Worm (Caenorhabditis elegans) whole organism, L4 larva: ENCODE data around the gene rib-2.
A peak's percentile ranks its signal among the peaks of the same experiment; 100 is the strongest.

Source experiments
- F10B5.3 ChIP-seq: sonication (generic microtip); optimal IDR thresholded peaks from 2 replicates; lab custom pipeline; 2016; ENCODE audit warnings: mild to moderate bottlenecking, missing genetic modification characterization, missing compliant biosample characterization
- F37D6.2 ChIP-seq: sonication (generic microtip); optimal IDR thresholded peaks from 2 replicates; lab custom pipeline; 2016; ENCODE audit warnings: mild to moderate bottlenecking, missing genetic modification characterization, missing compliant biosample characterization
- F44E2.7 ChIP-seq: fragments of 200-800 bp; sonication (Bioruptor generic); IDR thresholded peaks from 2 replicates; pipeline ENCODE4 v2.1.2; 2022; ENCODE audit warnings: missing genetic modification characterization, missing compliant biosample characterization
- F49E8.2 ChIP-seq: sonication (generic microtip); optimal IDR thresholded peaks from 2 replicates; lab custom pipeline; 2016; ENCODE audit warnings: missing compliant biosample characterization, mild to moderate bottlenecking, missing genetic modification characterization, borderline replicate concordance
- R02D3.7 ChIP-seq: fragments of 150-350 bp; sonication (generic microtip); optimal IDR thresholded peaks from 3 replicates; lab custom pipeline; 2014; ENCODE audit warnings: missing biosample characterization, missing genetic modification characterization
- Y105C5A.15 ChIP-seq: fragments of 200-800 bp; sonication (Bioruptor generic); IDR thresholded peaks from 2 replicates; pipeline ENCODE4 v1.3.6; 2022; ENCODE audit warnings: missing genetic modification characterization, missing compliant biosample characterization
- Y48G9A.11 ChIP-seq: fragments of 200-800 bp; sonication (Bioruptor generic); IDR thresholded peaks from 2 replicates; pipeline ENCODE4 v1.3.6; 2022; ENCODE audit warnings: missing genetic modification reagents, missing genetic modification characterization, missing compliant biosample characterization
- Y75B8A.6 ChIP-seq: fragments of 200-800 bp; sonication (Bioruptor generic); IDR thresholded peaks from 2 replicates; pipeline ENCODE4 v1.3.6; 2022; ENCODE audit warnings: missing genetic modification reagents, missing genetic modification characterization, missing compliant biosample characterization
- ZK337.2 ChIP-seq: fragments of 200-800 bp; sonication (Bioruptor generic); IDR thresholded peaks from 2 replicates; pipeline ENCODE4 v1.3.6; 2022; ENCODE audit warnings: missing genetic modification reagents, missing genetic modification characterization, missing compliant biosample characterization
- ZK546.5 ChIP-seq, 2 experiments: sonication (generic microtip); optimal IDR thresholded peaks; 2 replicates each; lab custom pipeline; 2017; ENCODE audit warnings: missing biosample characterization in 2 of 2, missing genetic modification characterization in 2 of 2
- aha-1 ChIP-seq: fragments of 150-350 bp; peaks from one replicate; lab custom pipeline; 2014; ENCODE audit warnings: missing biosample characterization, missing genetic modification characterization
- aly-2 ChIP-seq: sonication (generic microtip); optimal IDR thresholded peaks from 2 replicates; lab custom pipeline; 2018; ENCODE audit warnings: missing biosample characterization, missing genetic modification characterization
- ama-1 ChIP-seq: fragments of 150-350 bp; optimal IDR thresholded peaks from 2 replicates; lab custom pipeline; 2014; ENCODE audit warnings: inconsistent platforms, mixed read lengths
- attf-4 ChIP-seq: sonication (generic microtip); optimal IDR thresholded peaks from 3 replicates; lab custom pipeline; 2017; ENCODE audit warnings: missing biosample characterization, missing genetic modification characterization
- ceh-32 ChIP-seq: sonication (generic microtip); optimal IDR thresholded peaks from 2 replicates; lab custom pipeline; 2016; ENCODE audit warnings: mild to moderate bottlenecking, missing genetic modification characterization, missing compliant biosample characterization; ENCODE audit not compliant: poor library complexity
- ces-1 ChIP-seq: fragments of 150-350 bp; sonication (generic microtip); optimal IDR thresholded peaks from 4 replicates; lab custom pipeline; 2014; ENCODE audit warnings: missing biosample characterization, missing genetic modification reagents, missing genetic modification characterization
- ctbp-1 ChIP-seq: fragments of 200-800 bp; sonication (Bioruptor generic); IDR thresholded peaks from 2 replicates; pipeline ENCODE4 v1.3.6; 2022; ENCODE audit warnings: missing genetic modification reagents, missing genetic modification characterization, missing compliant biosample characterization
- daf-19 ChIP-seq: fragments of 200-800 bp; sonication (Bioruptor generic); conservative IDR thresholded peaks from 2 replicates; pipeline ENCODE4 v1.3.6; 2022; ENCODE audit warnings: missing genetic modification characterization, missing compliant biosample characterization
- dmd-8 ChIP-seq: fragments of 200-800 bp; sonication (Bioruptor generic); IDR thresholded peaks from 2 replicates; pipeline ENCODE4 v1.3.6; 2022; ENCODE audit warnings: missing genetic modification characterization, missing compliant biosample characterization
- dpl-1 ChIP-seq: fragments of 150-350 bp; optimal IDR thresholded peaks from 2 replicates; lab custom pipeline; 2014; ENCODE audit warnings: missing biosample characterization, missing genetic modification reagents, missing genetic modification characterization
- egl-27 ChIP-seq: sonication (generic microtip); optimal IDR thresholded peaks from 3 replicates; lab custom pipeline; 2017; ENCODE audit warnings: missing biosample characterization, missing genetic modification reagents, missing genetic modification characterization
- fos-1 ChIP-seq: fragments of 150-350 bp; optimal IDR thresholded peaks from 2 replicates; lab custom pipeline; 2014; ENCODE audit warnings: missing biosample characterization, missing genetic modification characterization
- gei-8 ChIP-seq: fragments of 200-800 bp; sonication (Bioruptor generic); optimal IDR thresholded peaks from 2 replicates; lab custom pipeline; 2018; ENCODE audit warnings: mild to moderate bottlenecking, missing genetic modification characterization, missing compliant biosample characterization
- hlh-30 ChIP-seq: sonication (generic microtip); optimal IDR thresholded peaks from 2 replicates; lab custom pipeline; 2017; ENCODE audit warnings: antibody characterized with exemption, mild to moderate bottlenecking, missing genetic modification characterization, missing compliant biosample characterization; ENCODE audit not compliant: insufficient read depth
- lim-7 ChIP-seq: fragments of 200-800 bp; sonication (Bioruptor generic); IDR thresholded peaks from 2 replicates; pipeline ENCODE4 v1.3.6; 2022; ENCODE audit warnings: missing genetic modification characterization, missing compliant biosample characterization
- lin-1 ChIP-seq: fragments of 200-800 bp; sonication (Bioruptor generic); IDR thresholded peaks from 2 replicates; pipeline ENCODE4 v1.3.6; 2022; ENCODE audit warnings: missing genetic modification reagents, missing genetic modification characterization, missing compliant biosample characterization
- lin-29 ChIP-seq: fragments of 200-800 bp; sonication (Bioruptor generic); IDR thresholded peaks from 2 replicates; pipeline ENCODE4 v1.3.6; 2022; ENCODE audit warnings: missing genetic modification reagents, missing genetic modification characterization, missing compliant biosample characterization
- lin-38 ChIP-seq: fragments of 200-800 bp; sonication (Bioruptor generic); IDR thresholded peaks from 2 replicates; pipeline ENCODE4 v1.3.6; 2022; ENCODE audit warnings: missing genetic modification reagents, missing genetic modification characterization, missing compliant biosample characterization
- lin-39 ChIP-seq: fragments of 150-350 bp; optimal IDR thresholded peaks from 2 replicates; lab custom pipeline; 2014; ENCODE audit warnings: missing biosample characterization, missing genetic modification reagents, missing genetic modification characterization
- lsy-2 ChIP-seq, 2 experiments: fragments of 150-350 bp in 1 of 2; sonication (generic microtip) in 1 of 2; optimal IDR thresholded peaks; 2 replicates each; lab custom pipeline; 2014 to 2017; ENCODE audit warnings: missing biosample characterization in 2 of 2, missing genetic modification characterization in 2 of 2
- madf-9 ChIP-seq: fragments of 200-800 bp; sonication (Bioruptor generic); conservative IDR thresholded peaks from 2 replicates; pipeline ENCODE4 v1.3.6; 2022; ENCODE audit warnings: missing genetic modification reagents, missing genetic modification characterization, missing compliant biosample characterization
- mdl-1 ChIP-seq, 2 experiments: fragments of 150-350 bp in 1 of 2; sonication (generic microtip) in 1 of 2; optimal IDR thresholded peaks; 2 replicates each; lab custom pipeline; 2014 to 2017; ENCODE audit warnings: missing biosample characterization in 2 of 2, missing genetic modification characterization in 2 of 2
- mep-1 ChIP-seq: fragments of 150-350 bp; sonication (generic microtip); optimal IDR thresholded peaks from 3 replicates; lab custom pipeline; 2014; ENCODE audit warnings: missing biosample characterization, missing genetic modification characterization
- mxl-3 ChIP-seq: fragments of 200-800 bp; sonication (Bioruptor generic); optimal IDR thresholded peaks from 2 replicates; lab custom pipeline; 2018; ENCODE audit warnings: mild to moderate bottlenecking, missing genetic modification characterization, missing compliant biosample characterization
- nhr-10 ChIP-seq: fragments of 150-350 bp; optimal IDR thresholded peaks from 2 replicates; lab custom pipeline; 2014; ENCODE audit warnings: missing biosample characterization, missing genetic modification characterization
- nhr-102 ChIP-seq: sonication (generic microtip); optimal IDR thresholded peaks from 2 replicates; lab custom pipeline; 2016; ENCODE audit warnings: mild to moderate bottlenecking, missing genetic modification characterization, moderate library complexity, missing compliant biosample characterization
- nhr-11 ChIP-seq: fragments of 150-350 bp; optimal IDR thresholded peaks from 2 replicates; lab custom pipeline; 2014; ENCODE audit warnings: missing biosample characterization, missing genetic modification characterization
- nhr-237 ChIP-seq: sonication (generic microtip); optimal IDR thresholded peaks from 2 replicates; lab custom pipeline; 2017; ENCODE audit warnings: missing biosample characterization, missing genetic modification characterization
- nhr-28 ChIP-seq: fragments of 150-350 bp; optimal IDR thresholded peaks from 2 replicates; lab custom pipeline; 2014; ENCODE audit warnings: missing biosample characterization, missing genetic modification characterization
- nhr-41 ChIP-seq: fragments of 200-800 bp; sonication (Bioruptor generic); IDR thresholded peaks from 2 replicates; pipeline ENCODE4 v1.3.6; 2022; ENCODE audit warnings: missing genetic modification reagents, missing genetic modification characterization, missing compliant biosample characterization
- nhr-42 ChIP-seq: fragments of 200-800 bp; sonication (Bioruptor generic); IDR thresholded peaks from 2 replicates; pipeline ENCODE4 v1.3.6; 2022; ENCODE audit warnings: missing genetic modification characterization, missing compliant biosample characterization
- nhr-48 ChIP-seq: sonication (generic microtip); optimal IDR thresholded peaks from 2 replicates; lab custom pipeline; 2016; ENCODE audit warnings: mild to moderate bottlenecking, missing genetic modification characterization, missing compliant biosample characterization
- php-3 ChIP-seq: fragments of 200-800 bp; sonication (Bioruptor generic); IDR thresholded peaks from 2 replicates; pipeline ENCODE4 v1.3.6; 2022; ENCODE audit warnings: missing genetic modification reagents, missing genetic modification characterization, missing compliant biosample characterization
- pqm-1 ChIP-seq: sonication (generic microtip); optimal IDR thresholded peaks from 2 replicates; lab custom pipeline; 2017; ENCODE audit warnings: missing biosample characterization, missing genetic modification characterization
- rbr-2 ChIP-seq: sonication (generic microtip); optimal IDR thresholded peaks from 2 replicates; lab custom pipeline; 2016; ENCODE audit warnings: missing genotype, missing genetic modification characterization, missing compliant biosample characterization
- saeg-2 ChIP-seq: fragments of 200-800 bp; sonication (Bioruptor generic); IDR thresholded peaks from 2 replicates; pipeline ENCODE4 v1.3.6; 2022; ENCODE audit warnings: missing genetic modification reagents, missing genetic modification characterization, missing compliant biosample characterization
- snpc-4 ChIP-seq: fragments of 150-350 bp; optimal IDR thresholded peaks from 2 replicates; lab custom pipeline; 2014; ENCODE audit warnings: missing biosample characterization, missing genetic modification characterization
- spr-1 ChIP-seq: sonication (generic microtip); optimal IDR thresholded peaks from 2 replicates; lab custom pipeline; 2016; ENCODE audit warnings: mild to moderate bottlenecking, missing genetic modification characterization, missing compliant biosample characterization
- spr-3 ChIP-seq: fragments of 200-800 bp; sonication (Bioruptor generic); optimal IDR thresholded peaks from 2 replicates; lab custom pipeline; 2018; ENCODE audit warnings: mild to moderate bottlenecking, missing genetic modification characterization, missing compliant biosample characterization
- tra-1 ChIP-seq: fragments of 200-800 bp; sonication (Bioruptor generic); IDR thresholded peaks from 2 replicates; pipeline ENCODE4 v1.3.6; 2022; ENCODE audit warnings: missing genetic modification reagents, missing genetic modification characterization, missing compliant biosample characterization
- zfp-3 ChIP-seq: fragments of 200-800 bp; sonication (Bioruptor generic); conservative IDR thresholded peaks from 2 replicates; pipeline ENCODE4 v1.3.6; 2022; ENCODE audit warnings: missing genetic modification reagents, missing genetic modification characterization, missing compliant biosample characterization
- ztf-11 ChIP-seq: fragments of 150-350 bp; optimal IDR thresholded peaks from 2 replicates; lab custom pipeline; 2014; ENCODE audit warnings: missing biosample characterization, missing genetic modification characterization

The rib-2 gene

DNA sequence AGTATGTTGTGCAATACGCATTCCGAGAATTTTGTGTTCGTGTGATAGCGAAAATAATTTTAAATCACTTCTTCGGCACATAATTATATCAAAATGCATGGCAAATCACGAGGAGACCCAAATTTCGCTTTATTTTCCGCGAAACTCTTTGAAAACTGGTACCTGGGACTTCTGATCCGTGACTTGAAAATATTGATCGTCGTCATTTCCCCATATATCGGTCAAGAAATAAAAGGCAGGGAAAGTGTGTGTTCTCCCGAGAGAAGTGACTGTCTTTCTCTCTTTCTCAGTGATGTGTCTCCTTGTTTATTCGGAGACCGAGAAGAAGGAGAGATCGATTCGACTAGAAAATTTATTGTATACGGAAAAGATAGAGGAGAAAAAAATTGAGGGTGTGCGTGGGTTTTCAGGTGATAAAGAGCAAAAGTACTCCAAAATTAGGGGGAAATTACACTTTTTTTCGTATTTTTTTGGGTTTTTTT lies 31.4 kb upstream of the rib-2 start, which contains the start of gene W09D10.5 (continued):
- TF ChIP-seq nhr-48 (tag; lab: Kevin White, UChicago) (no peak), F37D6.2 (tag; lab: Kevin White, UChicago) (no peak), nhr-28 (tag; lab: Kevin White, UChicago) (peak; percentile 76), daf-19 (GFP tag; lab: Robert Waterston, UW) (0 out of 2 replicates have a peak, but pooled peaks have one; percentile 27), gei-8 (GFP tag; lab: Kevin White, UChicago) (peak; percentile 83), nhr-11 (tag; lab: Kevin White, UChicago) (peak; percentile 46), php-3 (GFP tag; lab: Robert Waterston, UW) (no peak), ama-1 (lab: Kevin White, UChicago) (peak; percentile 84), ceh-32 (tag; lab: Kevin White, UChicago) (no peak), pqm-1 (tag; lab: Kevin White, UChicago) (peak; percentile 66), zfp-3 (GFP tag; lab: Robert Waterston, UW) (no peak), ZK337.2 (GFP tag; lab: Robert Waterston, UW) (no peak), lin-39 (tag; lab: Kevin White, UChicago) (no peak), mdl-1 (tag; optimal IDR thresholded peaks at IDR 0.05; lab: Kevin White, UChicago) (no peak), nhr-41 (no peak), attf-4 (tag; lab: Kevin White, UChicago) (no peak), aha-1 (peak; percentile 91), egl-27 (no peak), R02D3.7 (tag; lab: Kevin White, UChicago) (no peak), snpc-4 (no peak), lim-7 (GFP tag; lab: Robert Waterston, UW) (peak; percentile 63; the same call in 1 of the 2 replicates), spr-3 (GFP tag; lab: Kevin White, UChicago) (no peak), lin-29 (GFP tag; lab: Robert Waterston, UW) (no peak), fos-1 (tag; lab: Kevin White, UChicago) (no peak), ctbp-1 (GFP tag; lab: Robert Waterston, UW) (0 out of 2 replicates have a peak, but pooled peaks have one; percentile 39), F10B5.3 (tag; lab: Kevin White, UChicago) (no peak), mxl-3 (GFP tag; lab: Kevin White, UChicago) (peak; percentile 40), rbr-2 (tag; lab: Kevin White, UChicago) (no peak), hlh-30 (tag; lab: Kevin White, UChicago) (peak; percentile 36), nhr-102 (peak; percentile 9), Y75B8A.6 (GFP tag; lab: Robert Waterston, UW) (no peak), F44E2.7 (GFP tag; lab: Robert Waterston, UW) (no peak), lsy-2 (tag; optimal IDR thresholded peaks at IDR 0.05; lab: Kevin White, UChicago) (peak in 1 of 2 experiments; percentile 28), nhr-10 (tag; lab: Kevin White, UChicago) (peak; percentile 1), ZK546.5 (tag; optimal IDR thresholded peaks at IDR 0.05; lab: Kevin White, UChicago) (no peak), Y105C5A.15 (GFP tag; lab: Robert Waterston, UW) (no peak), aly-2 (no peak), saeg-2 (GFP tag; lab: Robert Waterston, UW) (no peak), Y48G9A.11 (no peak), ztf-11 (tag; lab: Kevin White, UChicago) (no peak), dmd-8 (GFP tag; lab: Robert Waterston, UW) (no peak), nhr-42 (0 out of 2 replicates have a peak, but pooled peaks have one; percentile 35), F49E8.2 (no peak), spr-1 (tag; lab: Kevin White, UChicago) (peak; percentile 25), mep-1 (tag; lab: Kevin White, UChicago) (no peak), lin-1 (GFP tag; lab: Robert Waterston, UW) (0 out of 2 replicates have a peak, but pooled peaks have one; percentile 14), lin-38 (GFP tag; lab: Robert Waterston, UW) (peak; percentile 44), ces-1 (GFP tag; lab: Kevin White, UChicago) (no peak), madf-9 (GFP tag; lab: Robert Waterston, UW) (no peak), dpl-1 (no peak), nhr-237 (tag; lab: Kevin White, UChicago) (no peak), tra-1 (GFP tag; lab: Robert Waterston, UW) (no peak)
